Worm (Caenorhabditis elegans) whole organism, L4 larva: ENCODE measurements around the gene C17F4.3.

ENCODE experiments used
- D1046.2 ChIP-seq: fragments of 200-800 bp; sonication (Bioruptor generic); IDR thresholded peaks from 2 replicates; pipeline ENCODE4 v1.3.6; 2022; ENCODE audit warnings: missing genetic modification characterization, missing compliant biosample characterization
- F44E2.7 ChIP-seq: fragments of 200-800 bp; sonication (Bioruptor generic); IDR thresholded peaks from 2 replicates; pipeline ENCODE4 v2.1.2; 2022; ENCODE audit warnings: missing genetic modification characterization, missing compliant biosample characterization
- F49E8.2 ChIP-seq: sonication (generic microtip); optimal IDR thresholded peaks from 2 replicates; lab custom pipeline; 2016; ENCODE audit warnings: missing compliant biosample characterization, mild to moderate bottlenecking, missing genetic modification characterization, borderline replicate concordance
- R02D3.7 ChIP-seq: fragments of 150-350 bp; sonication (generic microtip); optimal IDR thresholded peaks from 3 replicates; lab custom pipeline; 2014; ENCODE audit warnings: missing biosample characterization, missing genetic modification characterization
- ZK546.5 ChIP-seq, 2 experiments: sonication (generic microtip); optimal IDR thresholded peaks; 2 replicates each; lab custom pipeline; 2017; ENCODE audit warnings: missing biosample characterization in 2 of 2, missing genetic modification characterization in 2 of 2
- aha-1 ChIP-seq: fragments of 150-350 bp; peaks from one replicate; lab custom pipeline; 2014; ENCODE audit warnings: missing biosample characterization, missing genetic modification characterization
- arid-1 ChIP-seq: fragments of 200-800 bp; sonication (Bioruptor generic); conservative IDR thresholded peaks from 2 replicates; pipeline ENCODE4 v1.3.6; 2022; ENCODE audit warnings: missing genetic modification reagents, missing genetic modification characterization, missing compliant biosample characterization
- ceh-20 ChIP-seq: fragments of 200-800 bp; sonication (Bioruptor generic); IDR thresholded peaks from 2 replicates; pipeline ENCODE4 v1.3.6; 2022; ENCODE audit warnings: missing genetic modification reagents, missing genetic modification characterization, missing compliant biosample characterization
- ceh-28 ChIP-seq: fragments of 150-350 bp; optimal IDR thresholded peaks from 2 replicates; lab custom pipeline; 2014; ENCODE audit warnings: missing biosample characterization, missing genetic modification reagents, missing genetic modification characterization
- ceh-44 ChIP-seq: fragments of 200-800 bp; sonication (Bioruptor generic); IDR thresholded peaks from 2 replicates; pipeline ENCODE4 v1.3.6; 2022; ENCODE audit warnings: missing genetic modification reagents, missing genetic modification characterization, missing compliant biosample characterization
- ceh-82 ChIP-seq: sonication (generic microtip); optimal IDR thresholded peaks from 2 replicates; lab custom pipeline; 2017; ENCODE audit warnings: missing biosample characterization, missing genetic modification characterization
- dmd-8 ChIP-seq: fragments of 200-800 bp; sonication (Bioruptor generic); IDR thresholded peaks from 2 replicates; pipeline ENCODE4 v1.3.6; 2022; ENCODE audit warnings: missing genetic modification characterization, missing compliant biosample characterization
- dmd-9 ChIP-seq: fragments of 200-800 bp; sonication (Bioruptor generic); IDR thresholded peaks from 2 replicates; pipeline ENCODE4 v1.3.6; 2022; ENCODE audit warnings: missing genetic modification reagents, missing genetic modification characterization, missing compliant biosample characterization
- egl-43 ChIP-seq: fragments of 200-800 bp; sonication (Bioruptor generic); IDR thresholded peaks from 2 replicates; pipeline ENCODE4 v1.3.6; 2022; ENCODE audit warnings: missing genetic modification reagents, missing genetic modification characterization, missing compliant biosample characterization
- hlh-30 ChIP-seq: sonication (generic microtip); optimal IDR thresholded peaks from 2 replicates; lab custom pipeline; 2017; ENCODE audit warnings: antibody characterized with exemption, mild to moderate bottlenecking, missing genetic modification characterization, missing compliant biosample characterization; ENCODE audit not compliant: insufficient read depth
- hmg-1.1 ChIP-seq: fragments of 200-800 bp; sonication (Bioruptor generic); IDR thresholded peaks from 2 replicates; pipeline ENCODE4 v1.3.6; 2022; ENCODE audit warnings: missing genetic modification reagents, missing genetic modification characterization, missing compliant biosample characterization
- jun-1 ChIP-seq: fragments of 150-350 bp; optimal IDR thresholded peaks from 2 replicates; lab custom pipeline; 2014; ENCODE audit warnings: missing biosample characterization, missing genetic modification reagents, missing genetic modification characterization
- lim-7 ChIP-seq: fragments of 200-800 bp; sonication (Bioruptor generic); IDR thresholded peaks from 2 replicates; pipeline ENCODE4 v1.3.6; 2022; ENCODE audit warnings: missing genetic modification characterization, missing compliant biosample characterization
- lir-3 ChIP-seq: sonication (generic microtip); optimal IDR thresholded peaks from 2 replicates; lab custom pipeline; 2016; ENCODE audit warnings: mild to moderate bottlenecking, missing genetic modification characterization, missing compliant biosample characterization
- mdl-1 ChIP-seq, 2 experiments: fragments of 150-350 bp in 1 of 2; sonication (generic microtip) in 1 of 2; optimal IDR thresholded peaks; 2 replicates each; lab custom pipeline; 2014 to 2017; ENCODE audit warnings: missing biosample characterization in 2 of 2, missing genetic modification characterization in 2 of 2
- mdt-29 ChIP-seq: fragments of 200-800 bp; sonication (Bioruptor generic); IDR thresholded peaks from 2 replicates; pipeline ENCODE4 v1.3.6; 2022; ENCODE audit warnings: missing genetic modification reagents, missing genetic modification characterization, missing compliant biosample characterization
- mep-1 ChIP-seq: fragments of 150-350 bp; sonication (generic microtip); optimal IDR thresholded peaks from 3 replicates; lab custom pipeline; 2014; ENCODE audit warnings: missing biosample characterization, missing genetic modification characterization
- nhr-237 ChIP-seq: sonication (generic microtip); optimal IDR thresholded peaks from 2 replicates; lab custom pipeline; 2017; ENCODE audit warnings: missing biosample characterization, missing genetic modification characterization
- pha-4 ChIP-seq, 2 experiments: fragments of 150-350 bp in 1 of 2; fragments of 200-800 bp in 1 of 2; sonication (Bioruptor generic) in 1 of 2; IDR thresholded peaks in 1 of 2; optimal IDR thresholded peaks in 1 of 2; 2 replicates each; pipeline versions ENCODE4 v1.3.6 to Lab custom; 2014 to 2022; ENCODE audit warnings: missing genetic modification characterization in 2 of 2, missing genetic modification reagents in 2 of 2, missing biosample characterization in 1 of 2, missing compliant biosample characterization in 1 of 2
- php-3 ChIP-seq: fragments of 200-800 bp; sonication (Bioruptor generic); IDR thresholded peaks from 2 replicates; pipeline ENCODE4 v1.3.6; 2022; ENCODE audit warnings: missing genetic modification reagents, missing genetic modification characterization, missing compliant biosample characterization
- pqm-1 ChIP-seq: sonication (generic microtip); optimal IDR thresholded peaks from 2 replicates; lab custom pipeline; 2017; ENCODE audit warnings: missing biosample characterization, missing genetic modification characterization
- saeg-2 ChIP-seq: fragments of 200-800 bp; sonication (Bioruptor generic); IDR thresholded peaks from 2 replicates; pipeline ENCODE4 v1.3.6; 2022; ENCODE audit warnings: missing genetic modification reagents, missing genetic modification characterization, missing compliant biosample characterization
- set-16 ChIP-seq: fragments of 200-800 bp; sonication (Bioruptor generic); IDR thresholded peaks from 2 replicates; pipeline ENCODE4 v1.3.6; 2022; ENCODE audit warnings: missing genetic modification reagents, missing genetic modification characterization, missing compliant biosample characterization
- unc-130 ChIP-seq: sonication (generic microtip); optimal IDR thresholded peaks from 2 replicates; lab custom pipeline; 2016; ENCODE audit warnings: missing genetic modification reagents, missing genetic modification characterization, missing compliant biosample characterization
- unc-39 ChIP-seq: sonication (generic microtip); optimal IDR thresholded peaks from 2 replicates; lab custom pipeline; 2017; ENCODE audit warnings: missing biosample characterization, missing genetic modification characterization
- unc-62 ChIP-seq, 3 experiments: fragments of 150-350 bp in 1 of 3; sonication (generic microtip); optimal IDR thresholded peaks in 2 of 3; peaks in 1 of 3; 1 replicate in 1 of 3; 2 replicates in 2 of 3; lab custom pipeline; 2014 to 2017; ENCODE audit warnings: missing biosample characterization in 3 of 3, missing genetic modification characterization in 3 of 3, missing genetic modification reagents in 3 of 3, missing genotype in 1 of 3

The C17F4.3 gene

DNA sequence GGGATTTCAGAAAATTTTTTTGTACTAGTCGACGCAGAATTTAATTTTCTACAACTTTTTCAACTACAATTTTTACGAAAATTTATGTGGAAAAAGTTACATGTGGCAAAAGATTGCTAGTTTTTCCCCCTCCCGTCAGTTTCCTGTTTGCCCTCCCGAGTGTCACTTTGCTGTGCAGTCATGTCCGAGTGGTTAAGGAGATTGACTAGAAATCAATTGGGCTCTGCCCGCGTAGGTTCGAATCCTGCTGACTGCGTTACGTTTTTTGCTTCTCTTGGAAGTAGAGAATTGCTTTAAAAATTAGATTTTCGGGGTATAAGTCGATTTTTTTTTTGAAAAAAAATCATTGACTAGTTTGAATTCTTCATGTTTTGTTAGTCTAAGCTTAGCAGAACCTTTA is 27.5 kb downstream of the C17F4.3 start (continued):
- TF ChIP-seq aha-1 (tag; lab: Kevin White, UChicago) (no peak), egl-43 (GFP tag; lab: Robert Waterston, UW) (0 out of 2 replicates have a peak, but pooled peaks have one; percentile 61), dmd-9 (GFP tag; lab: Robert Waterston, UW) (no peak), saeg-2 (GFP tag; lab: Robert Waterston, UW) (no peak), set-16 (GFP tag; lab: Robert Waterston, UW) (no peak), lim-7 (GFP tag; lab: Robert Waterston, UW) (peak; percentile 70), hmg-1.1 (GFP tag; lab: Robert Waterston, UW) (0 out of 2 replicates have a peak, but pooled peaks have one; percentile 10)

DNA sequence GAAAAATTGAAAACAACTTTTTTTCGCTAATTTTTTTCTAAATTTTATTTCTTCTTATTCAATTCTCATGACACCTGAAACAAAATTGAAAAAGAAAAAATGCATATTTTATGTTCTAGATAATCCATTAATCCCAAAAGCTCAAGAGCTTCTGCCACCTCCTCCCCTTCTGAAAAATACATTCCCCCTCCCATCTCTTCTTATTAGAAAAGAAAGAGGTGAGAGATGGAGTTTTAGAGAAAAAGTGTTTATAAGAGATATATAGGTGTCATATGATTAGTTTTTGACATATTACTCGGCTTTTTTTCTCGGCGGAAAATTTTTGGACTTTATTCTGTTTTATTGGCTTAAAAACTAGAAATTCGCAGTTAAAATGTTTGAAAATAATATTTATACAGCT is 30.3 kb downstream of the C17F4.3 start:
- TF ChIP-seq ceh-20 (GFP tag; lab: Robert Waterston, UW) (no peak), hlh-30 (tag; lab: Kevin White, UChicago) (peak; percentile 39)

DNA sequence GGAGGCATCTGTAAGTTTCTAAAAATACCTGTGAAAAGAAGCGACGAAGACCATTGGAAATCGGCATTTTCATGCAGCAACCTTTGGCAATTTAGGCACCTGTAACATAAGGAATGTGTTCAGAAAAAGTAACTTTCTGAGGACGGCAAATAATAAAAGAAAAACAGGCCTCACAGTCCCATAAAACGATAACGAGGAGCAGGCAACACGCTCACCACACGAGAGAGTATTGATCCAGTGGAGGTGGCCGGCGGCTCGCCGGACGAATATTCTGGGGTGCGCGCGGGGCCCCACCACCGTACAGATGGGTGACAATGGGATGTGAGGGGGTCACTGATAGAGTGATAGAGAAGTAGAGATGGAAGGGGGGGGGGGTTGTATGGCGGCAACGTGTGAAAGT is 34.6 kb downstream of the C17F4.3 start, which contains the start of gene F02E11.3:
TSS of gene F02E11.3 (minus strand) at position 101 of the 400 bp plus-strand sequence.
- no peak for TF ChIP-seq unc-39 (tag; lab: Kevin White, UChicago)
- TF ChIP-seq aha-1 (tag; lab: Kevin White, UChicago): peak; percentile 58
- peak; percentile 45; the same call in 1 of the 2 replicates for TF ChIP-seq set-16 (GFP tag; lab: Robert Waterston, UW)

DNA sequence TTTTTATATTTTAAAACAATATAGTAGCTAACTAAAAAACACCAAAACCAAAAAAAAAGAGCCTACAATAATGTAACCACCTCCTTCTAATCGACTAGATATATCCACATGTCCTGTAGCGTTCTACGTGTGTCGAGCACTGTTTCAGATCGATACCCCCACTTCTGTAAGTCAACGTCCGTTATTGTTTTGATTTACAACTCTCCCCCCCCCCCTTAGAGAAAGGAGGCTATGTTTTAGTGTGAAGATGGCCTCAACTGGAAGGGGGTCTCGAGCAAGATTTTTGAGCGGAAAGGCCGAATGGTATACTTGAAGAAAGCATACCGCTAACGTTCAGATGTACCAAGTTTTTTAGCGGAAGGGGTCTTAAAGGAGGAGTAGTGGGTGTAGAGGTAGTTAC is 37.4 kb downstream of the C17F4.3 start, which contains the start of gene F02E11.4:
TSS of gene F02E11.4 (minus strand) at position 101 of the 400 bp plus-strand sequence.
- TF ChIP-seq mdl-1 (tag; optimal IDR thresholded peaks at IDR 0.05; lab: Kevin White, UChicago): no peak
- peak; percentile 59 for TF ChIP-seq aha-1 (tag; lab: Kevin White, UChicago)
- TF ChIP-seq arid-1 (GFP tag; lab: Robert Waterston, UW): 0 out of 2 replicates have a peak, but pooled peaks have one; percentile 34
- no peak for TF ChIP-seq F49E8.2
- peak in 1 of 2 experiments; percentile 6 for TF ChIP-seq unc-62 (GFP tag; optimal IDR thresholded peaks at IDR 0.05 in 1 of 2; lab: Kevin White, UChicago)
- no peak for TF ChIP-seq unc-62 (tag; optimal IDR thresholded peaks at IDR 0.05; lab: Kevin White, UChicago)

DNA sequence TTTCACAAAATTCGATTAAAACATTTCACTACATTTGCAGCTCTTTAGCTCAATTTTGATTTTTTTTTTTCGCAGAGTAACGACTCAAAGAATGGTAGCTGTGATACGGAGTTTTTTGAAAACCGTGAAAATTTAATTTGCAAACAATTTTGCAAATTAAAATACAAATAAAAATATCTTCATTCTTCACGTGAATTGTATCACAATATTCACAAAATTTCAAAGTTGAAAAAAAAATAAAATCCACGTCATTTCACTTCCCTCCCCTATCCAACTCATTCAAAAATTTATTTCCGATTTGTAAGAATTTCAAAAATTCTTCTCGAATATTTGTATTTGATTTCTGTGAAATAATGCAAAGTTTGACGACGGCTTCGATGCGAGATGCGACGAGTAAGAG is 38.3 kb downstream of the C17F4.3 start, which contains the start of gene wht-4:
TSS of gene wht-4 (plus strand) at position 301 of the 400 bp plus-strand sequence.
- no peak for TF ChIP-seq mdt-29 (GFP tag; lab: Robert Waterston, UW)
- peak in 1 of 2 experiments; percentile 62 for TF ChIP-seq unc-62 (GFP tag; optimal IDR thresholded peaks at IDR 0.05 in 1 of 2; lab: Kevin White, UChicago)
- no peak for TF ChIP-seq unc-62 (tag; optimal IDR thresholded peaks at IDR 0.05; lab: Kevin White, UChicago)
- TF ChIP-seq, all 104 proteins: peak for 1

DNA sequence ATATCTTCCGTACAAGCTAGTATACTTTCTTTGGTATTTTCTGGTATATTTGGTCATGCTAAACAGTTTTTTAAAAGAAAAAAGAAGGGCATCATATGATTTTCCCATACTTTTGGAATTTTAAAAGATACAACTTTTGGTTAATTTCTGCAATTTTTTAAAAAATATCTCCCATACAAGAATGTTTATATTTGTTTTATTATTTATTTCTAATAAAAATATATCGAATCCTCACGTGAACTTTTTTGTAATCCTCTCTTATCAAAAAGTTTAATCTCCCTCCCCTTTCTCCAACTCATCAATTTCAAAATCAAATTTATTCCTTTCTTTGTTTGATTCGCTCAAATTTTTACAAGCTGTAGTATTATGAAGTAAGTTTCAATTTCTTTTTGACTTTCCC is 42.0 kb downstream of the C17F4.3 start, which contains the start of gene nep-13:
TSS of gene nep-13 (plus strand) at position 301 of the 400 bp plus-strand sequence.
- no peak for TF ChIP-seq ceh-28 (tag; lab: Kevin White, UChicago)
- no peak for TF ChIP-seq pha-4 (GFP tag; IDR thresholded peaks at IDR 0.05; lab: Robert Waterston, UW)
- TF ChIP-seq pha-4 (tag; optimal IDR thresholded peaks at IDR 0.05; lab: Kevin White, UChicago): no peak
- TF ChIP-seq ceh-44 (GFP tag; lab: Robert Waterston, UW): no peak
- no peak for TF ChIP-seq ZK546.5 (tag; optimal IDR thresholded peaks at IDR 0.05; lab: Kevin White, UChicago)
- no peak for TF ChIP-seq lir-3 (tag; lab: Kevin White, UChicago)
- TF ChIP-seq F44E2.7 (GFP tag; lab: Robert Waterston, UW): no peak
- no peak for TF ChIP-seq unc-130
- no peak for TF ChIP-seq D1046.2 (GFP tag; lab: Robert Waterston, UW)
- TF ChIP-seq php-3 (GFP tag; lab: Robert Waterston, UW): no peak
- TF ChIP-seq ceh-82 (tag; lab: Kevin White, UChicago): no peak
- TF ChIP-seq R02D3.7: no peak
- no peak for TF ChIP-seq nhr-237 (tag; lab: Kevin White, UChicago)
- no peak for TF ChIP-seq arid-1 (GFP tag; lab: Robert Waterston, UW)
- TF ChIP-seq dmd-8 (GFP tag; lab: Robert Waterston, UW): no peak
- no peak for TF ChIP-seq pqm-1 (tag; lab: Kevin White, UChicago)
- no peak for TF ChIP-seq hlh-30 (tag; lab: Kevin White, UChicago)
- TF ChIP-seq jun-1 (tag; lab: Kevin White, UChicago): no peak
- no peak for TF ChIP-seq mep-1 (tag; lab: Kevin White, UChicago)
- TF ChIP-seq unc-62 (GFP tag; optimal IDR thresholded peaks at IDR 0.05 in 1 of 2; lab: Kevin White, UChicago): no peak
- TF ChIP-seq unc-62 (tag; optimal IDR thresholded peaks at IDR 0.05; lab: Kevin White, UChicago): no peak
